Worm (Caenorhabditis elegans): ENCODE measurements around the gene srh-72.

The srh-72 gene

DNA sequence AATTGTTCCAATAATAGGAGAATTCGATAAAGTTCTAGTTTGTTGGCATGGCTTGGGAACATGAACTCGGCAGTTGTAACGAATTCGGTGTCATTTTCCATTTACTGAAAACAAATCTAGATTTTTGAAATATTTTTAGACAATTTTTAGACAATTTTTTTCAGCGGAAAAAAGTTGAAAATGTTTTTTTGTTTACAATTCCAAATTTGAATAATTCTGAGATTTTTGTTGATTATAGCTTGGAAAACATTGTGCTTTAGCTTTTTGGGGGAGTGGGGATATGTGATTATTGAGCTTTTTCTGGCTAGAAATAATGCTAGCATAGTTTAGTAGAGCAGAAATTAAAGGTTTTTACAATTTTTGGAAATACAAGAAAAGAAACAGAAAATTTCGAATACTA, 28.5 kb upstream of the srh-72 start, which contains the start of gene srw-97:
Gene srw-97 (minus strand): TSS at position 101 of the 400 bp plus-strand sequence.
- TF ChIP-seq lir-3 (tag; optimal IDR thresholded peaks at IDR 0.05), result no peak
- TF ChIP-seq R02D3.7 (tag; optimal IDR thresholded peaks at IDR 0.05), result no peak
- TF ChIP-seq unc-62 (GFP tag; optimal IDR thresholded peaks at IDR 0.05 in 1 of 2), result peak in 1 of 2 experiments; percentile 62
- TF ChIP-seq unc-62 (tag; optimal IDR thresholded peaks at IDR 0.05), result no peak

DNA sequence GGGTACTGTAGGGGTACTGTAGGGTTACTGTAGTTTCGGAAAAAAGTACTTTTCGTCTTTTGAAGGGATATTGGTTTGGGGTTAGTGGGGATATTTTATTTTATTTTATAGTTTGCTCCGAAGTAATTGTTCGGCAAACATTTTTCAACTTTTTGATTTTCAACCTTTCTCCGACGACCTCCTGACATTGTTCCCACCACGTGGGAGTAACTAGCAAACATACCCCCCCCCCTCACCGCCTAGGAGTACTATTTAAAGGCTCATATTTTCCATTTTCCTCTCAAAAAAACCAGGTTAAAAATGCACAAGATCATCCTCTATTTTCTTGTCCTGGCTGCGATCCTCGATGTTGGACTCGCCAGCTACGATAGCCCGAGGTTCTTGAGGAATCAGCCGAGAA, 25.6 kb upstream of the srh-72 start, which contains the start of gene srlf-29:
Gene srlf-29 (plus strand): TSS at position 301 of the 400 bp plus-strand sequence.
- TF ChIP-seq zfp-3 (GFP tag; conservative IDR thresholded peaks at IDR 0.05) (no peak), unc-62 (GFP tag; optimal IDR thresholded peaks at IDR 0.05 in 1 of 2) (peak in 1 of 2 experiments; percentile 49), unc-62 (tag; optimal IDR thresholded peaks at IDR 0.05) (no peak), dpl-1 (GFP tag; optimal IDR thresholded peaks at IDR 0.05) (no peak)

ce11 chrII:1663516-1663915, 23.1 kb upstream of the srh-72 start, which contains the start of gene duxl-1:
TSS of gene duxl-1 (plus strand) at chrII:1663699.
- TF ChIP-seq pqm-1 (tag; optimal IDR thresholded peaks at IDR 0.05) (peak; percentile 16), lim-7 (GFP tag; IDR thresholded peaks at IDR 0.05) (no peak), daf-19 (GFP tag; conservative IDR thresholded peaks at IDR 0.05) (no peak), mxl-2 (GFP tag; conservative IDR thresholded peaks at IDR 0.05) (no peak), nhr-237 (tag; optimal IDR thresholded peaks at IDR 0.05) (no peak), mdl-1 (tag; optimal IDR thresholded peaks at IDR 0.05) (peak in 1 of 2 experiments; percentile 2), nhr-6 (tag; optimal IDR thresholded peaks at IDR 0.05) (no peak), nhr-76 (tag; optimal IDR thresholded peaks at IDR 0.05) (no peak), F26F4.8 (GFP tag; conservative IDR thresholded peaks at IDR 0.05) (no peak), hlh-11 (tag; optimal IDR thresholded peaks at IDR 0.05) (peak; percentile 65), jun-1 (tag; optimal IDR thresholded peaks at IDR 0.05) (no peak), snpc-4 (tag; optimal IDR thresholded peaks at IDR 0.05) (no peak), nhr-77 (tag; optimal IDR thresholded peaks at IDR 0.05) (no peak), nhr-10 (tag; optimal IDR thresholded peaks at IDR 0.05) (no peak), snpc-1.2 (GFP tag; IDR thresholded peaks at IDR 0.05) (no peak), F44E2.7 (GFP tag; IDR thresholded peaks at IDR 0.05) (no peak), ceh-32 (tag; optimal IDR thresholded peaks at IDR 0.05; ENCODE audit: poor library complexity) (no peak), hlh-30 (tag; optimal IDR thresholded peaks at IDR 0.05; ENCODE audit: insufficient read depth) (no peak), spr-1 (tag; optimal IDR thresholded peaks at IDR 0.05) (no peak), duxl-1 (tag; optimal IDR thresholded peaks at IDR 0.05; ENCODE audit: poor library complexity) (peak; percentile 88), saeg-2 (GFP tag; IDR thresholded peaks at IDR 0.05) (no peak), hif-1 (tag; optimal IDR thresholded peaks at IDR 0.05) (peak in 1 of 2 experiments; percentile 86), aha-1 (tag) (peak; percentile 93), vab-7 (GFP tag; IDR thresholded peaks at IDR 0.05) (no peak), mep-1 (tag; optimal IDR thresholded peaks at IDR 0.05) (no peak), unc-62 (GFP tag; optimal IDR thresholded peaks at IDR 0.05 in 1 of 2) (peak in 1 of 2 experiments; percentile 81), unc-62 (tag; optimal IDR thresholded peaks at IDR 0.05) (no peak), ztf-7 (tag; optimal IDR thresholded peaks at IDR 0.05) (no peak), Y48G9A.11 (GFP tag; IDR thresholded peaks at IDR 0.05) (no peak), ceh-62 (tag; optimal IDR thresholded peaks at IDR 0.05) (no peak), T20F7.1 (GFP tag; optimal IDR thresholded peaks at IDR 0.05) (no peak), fos-1 (tag; optimal IDR thresholded peaks at IDR 0.05) (no peak), ceh-20 (GFP tag; IDR thresholded peaks at IDR 0.05) (no peak), lin-13 (GFP tag; optimal IDR thresholded peaks at IDR 0.05) (no peak), arid-1 (GFP tag; conservative IDR thresholded peaks at IDR 0.05) (no peak), ama-1 (optimal IDR thresholded peaks at IDR 0.05) (no peak), Y5F2A.4 (GFP tag; optimal IDR thresholded peaks at IDR 0.05) (no peak), D1046.2 (GFP tag; IDR thresholded peaks at IDR 0.05) (no peak), Y75B8A.6 (GFP tag; IDR thresholded peaks at IDR 0.05) (no peak), F49E8.2 (tag; optimal IDR thresholded peaks at IDR 0.05; ENCODE audit: borderline replicate concordance) (no peak), unc-130 (GFP tag; optimal IDR thresholded peaks at IDR 0.05) (no peak), ceh-28 (tag; optimal IDR thresholded peaks at IDR 0.05) (no peak), mdt-29 (GFP tag; IDR thresholded peaks at IDR 0.05) (no peak), dmd-9 (GFP tag; IDR thresholded peaks at IDR 0.05) (no peak)
